Fruit fly (Drosophila melanogaster) whole organism, adult: ENCODE measurements around the gene CG15368.

Source experiments
- CG11617 ChIP-seq: fragments of 200-800 bp; sonication (Bioruptor generic); optimal IDR thresholded peaks from 2 replicates; lab custom pipeline; 2017; ENCODE audit warnings: mild to moderate bottlenecking, missing biosample characterization, missing genetic modification reagents, missing genetic modification characterization
- CG12768 ChIP-seq: fragments of 200-800 bp; sonication (Bioruptor generic); optimal IDR thresholded peaks from 2 replicates; lab custom pipeline; 2017; ENCODE audit warnings: missing biosample characterization, missing genetic modification characterization, mild to moderate bottlenecking, moderate library complexity, missing genetic modification reagents
- CG14711 ChIP-seq: fragments of 200-800 bp; sonication (Bioruptor generic); optimal IDR thresholded peaks from 2 replicates; lab custom pipeline; 2018; ENCODE audit warnings: missing biosample characterization, mild to moderate bottlenecking, missing genetic modification characterization, moderate library complexity
- CG1620 ChIP-seq: fragments of 200-800 bp; sonication (Bioruptor generic); optimal IDR thresholded peaks from 2 replicates; lab custom pipeline; 2016; ENCODE audit warnings: missing biosample characterization, missing genetic modification characterization
- CG33017 ChIP-seq: fragments of 200-800 bp; sonication (Bioruptor generic); optimal IDR thresholded peaks from 2 replicates; lab custom pipeline; 2018; ENCODE audit warnings: missing biosample characterization, mild to moderate bottlenecking, missing genetic modification characterization, moderate library complexity
- CG5204 ChIP-seq: fragments of 200-800 bp; sonication (Bioruptor generic); optimal IDR thresholded peaks from 2 replicates; lab custom pipeline; 2016; ENCODE audit warnings: missing biosample characterization, missing genetic modification characterization
- CG7045 ChIP-seq: fragments of 200-800 bp; sonication (Bioruptor generic); optimal IDR thresholded peaks from 2 replicates; lab custom pipeline; 2017; ENCODE audit warnings: missing biosample characterization, mild to moderate bottlenecking, missing genetic modification characterization
- CG7101 ChIP-seq: fragments of 200-800 bp; sonication (Bioruptor generic); optimal IDR thresholded peaks from 2 replicates; lab custom pipeline; 2018; ENCODE audit warnings: missing biosample characterization, mild to moderate bottlenecking, missing genetic modification characterization, moderate library complexity
- Clk ChIP-seq: fragments of 200-800 bp; sonication (Bioruptor generic); optimal IDR thresholded peaks from 2 replicates; lab custom pipeline; 2017; ENCODE audit warnings: missing biosample characterization, missing genetic modification characterization
- Crg-1 ChIP-seq: fragments of 200-800 bp; sonication (Bioruptor generic); optimal IDR thresholded peaks from 2 replicates; lab custom pipeline; 2016; ENCODE audit warnings: missing biosample characterization, missing genetic modification characterization
- Hr96 ChIP-seq: fragments of 200-800 bp; sonication (Bioruptor generic); optimal IDR thresholded peaks from 2 replicates; lab custom pipeline; 2016; ENCODE audit warnings: missing biosample characterization, missing genetic modification characterization
- Mnt ChIP-seq: fragments of 200-800 bp; sonication (Bioruptor generic); optimal IDR thresholded peaks from 2 replicates; lab custom pipeline; 2016; ENCODE audit warnings: missing biosample characterization, mild to moderate bottlenecking, missing genetic modification characterization
- bab1 ChIP-seq: fragments of 200-800 bp; sonication (Bioruptor generic); optimal IDR thresholded peaks from 3 replicates; lab custom pipeline; 2019; ENCODE audit warnings: missing biosample characterization, mild to moderate bottlenecking, missing genetic modification characterization, moderate library complexity
- cic ChIP-seq: fragments of 200-800 bp; sonication (Bioruptor generic); optimal IDR thresholded peaks from 2 replicates; lab custom pipeline; 2017; ENCODE audit warnings: missing biosample characterization, mild to moderate bottlenecking, missing genetic modification characterization, moderate library complexity
- cnc ChIP-seq, 2 experiments: fragments of >200 bp; optimal IDR thresholded peaks; 2 replicates each; lab custom pipeline; 2017
- kay ChIP-seq: fragments of 200-800 bp; sonication (Bioruptor generic); peaks from one replicate; lab custom pipeline; 2016; ENCODE audit warnings: missing biosample characterization, missing genetic modification characterization, borderline replicate concordance
- ovo ChIP-seq: fragments of 200-800 bp; sonication (Bioruptor generic); optimal IDR thresholded peaks from 2 replicates; lab custom pipeline; 2016; ENCODE audit warnings: missing biosample characterization, missing genetic modification characterization
- pad ChIP-seq: fragments of 200-800 bp; sonication (Bioruptor generic); optimal IDR thresholded peaks from 3 replicates; lab custom pipeline; 2017; ENCODE audit warnings: missing biosample characterization, missing genetic modification characterization, mild to moderate bottlenecking, moderate library complexity, missing genetic modification reagents
- tj ChIP-seq: fragments of 200-800 bp; sonication (Bioruptor generic); optimal IDR thresholded peaks from 3 replicates; lab custom pipeline; 2017; ENCODE audit warnings: missing biosample characterization, mild to moderate bottlenecking, missing genetic modification characterization, moderate library complexity
- toe ChIP-seq: fragments of 200-800 bp; sonication (Bioruptor generic); optimal IDR thresholded peaks from 2 replicates; lab custom pipeline; 2016; ENCODE audit warnings: missing biosample characterization, missing genetic modification characterization

CG15368 gene

dm6 chrX:9193604-9194003, 22.0 kb upstream of the CG15368 start, which contains the start of gene CG12106:
Gene CG12106, plus strand, starts transcription at chrX:9193898.
- TF ChIP-seq CG5204 (GFP tag; lab: Kevin White, UChicago), result peak; percentile 39
- TF ChIP-seq CG12768 (GFP tag; lab: Kevin White, UChicago), result peak; percentile 25
- peak; percentile 56 for TF ChIP-seq CG1620 (GFP tag; lab: Kevin White, UChicago)
- TF ChIP-seq Mnt (GFP tag; lab: Kevin White, UChicago), result peak; percentile 29
- TF ChIP-seq CG33017 (tag; lab: Kevin White, UChicago), result peak; percentile 38
- TF ChIP-seq cic (GFP tag; lab: Kevin White, UChicago), result no peak
- TF ChIP-seq Clk (GFP tag; lab: Kevin White, UChicago), result no peak
- TF ChIP-seq Crg-1, result peak; percentile 28
- no peak for TF ChIP-seq CG7045 (GFP tag; lab: Kevin White, UChicago)
- peak; percentile 24 for TF ChIP-seq toe
- peak; percentile 31 for TF ChIP-seq pad (GFP tag; lab: Kevin White, UChicago)
- no peak for TF ChIP-seq tj (GFP tag; lab: Kevin White, UChicago)
- TF ChIP-seq CG7101 (tag; lab: Kevin White, UChicago), result peak; percentile 73
- TF ChIP-seq bab1, result peak; percentile 60
- TF ChIP-seq Hr96, result no peak
- TF ChIP-seq CG11617 (GFP tag; lab: Kevin White, UChicago), result peak; percentile 25
- TF ChIP-seq cnc (optimal IDR thresholded peaks at IDR 0.05; lab: Kevin White, UChicago), result no peak
- peak; percentile 71 for TF ChIP-seq CG14711 (tag; lab: Kevin White, UChicago)
- TF ChIP-seq ovo (GFP tag; lab: Kevin White, UChicago), result peak; percentile 57
- no peak for TF ChIP-seq kay (GFP tag; lab: Kevin White, UChicago)

- TF ChIP-seq Crg-1, result no peak
- no peak for TF ChIP-seq CG5204 (GFP tag; lab: Kevin White, UChicago)
Observed at dm6 chrX:9195311-9195710, 20.3 kb upstream of the CG15368 start.

dm6 chrX:9196362-9196761, 19.2 kb upstream of the CG15368 start, which contains the start of gene CG12118:
Gene CG12118, minus strand, starts transcription at chrX:9196414.
- TF ChIP-seq bab1 (peak; percentile 96), CG1620 (GFP tag; lab: Kevin White, UChicago) (peak; percentile 87), CG7101 (tag; lab: Kevin White, UChicago) (peak; percentile 85), toe (peak; percentile 32), CG14711 (tag; lab: Kevin White, UChicago) (peak; percentile 87), CG7045 (GFP tag; lab: Kevin White, UChicago) (peak; percentile 10), Crg-1 (peak; percentile 67), ovo (GFP tag; lab: Kevin White, UChicago) (peak; percentile 60), CG5204 (GFP tag; lab: Kevin White, UChicago) (peak; percentile 17), Mnt (GFP tag; lab: Kevin White, UChicago) (peak; percentile 69), cnc (optimal IDR thresholded peaks at IDR 0.05; lab: Kevin White, UChicago) (no peak), Clk (GFP tag; lab: Kevin White, UChicago) (no peak), CG12768 (GFP tag; lab: Kevin White, UChicago) (peak; percentile 16), CG11617 (GFP tag; lab: Kevin White, UChicago) (peak; percentile 84), CG33017 (tag; lab: Kevin White, UChicago) (peak; percentile 56), pad (GFP tag; lab: Kevin White, UChicago) (peak; percentile 58), Hr96 (no peak), tj (GFP tag; lab: Kevin White, UChicago) (peak; percentile 71), cic (GFP tag; lab: Kevin White, UChicago) (peak; percentile 1), kay (GFP tag; lab: Kevin White, UChicago) (no peak)

dm6 chrX:9200234-9200633, 15.4 kb upstream of the CG15368 start:
- peak; percentile 58 for TF ChIP-seq Mnt (GFP tag; lab: Kevin White, UChicago)
- no peak for TF ChIP-seq pad (GFP tag; lab: Kevin White, UChicago)

dm6 chrX:9201080-9201479, 14.5 kb upstream of the CG15368 start:
- no peak for TF ChIP-seq ovo (GFP tag; lab: Kevin White, UChicago)
- TF ChIP-seq Mnt (GFP tag; lab: Kevin White, UChicago), result peak; percentile 84

- TF ChIP-seq ovo (GFP tag; lab: Kevin White, UChicago), result peak; percentile 45
- peak; percentile 91 for TF ChIP-seq CG11617 (GFP tag; lab: Kevin White, UChicago)
- peak; percentile 88 for TF ChIP-seq CG14711 (tag; lab: Kevin White, UChicago)
- peak; percentile 39 for TF ChIP-seq Hr96
- TF ChIP-seq Crg-1, result peak; percentile 61
- peak; percentile 22 for TF ChIP-seq toe
- TF ChIP-seq CG12768 (GFP tag; lab: Kevin White, UChicago), result peak; percentile 76
- peak; percentile 95 for TF ChIP-seq CG7101 (tag; lab: Kevin White, UChicago)
- peak; percentile 35 for TF ChIP-seq CG5204 (GFP tag; lab: Kevin White, UChicago)
- TF ChIP-seq CG7045 (GFP tag; lab: Kevin White, UChicago), result peak; percentile 84
- TF ChIP-seq Clk (GFP tag; lab: Kevin White, UChicago), result peak; percentile 43
- peak; percentile 65 for TF ChIP-seq CG1620 (GFP tag; lab: Kevin White, UChicago)
- no peak for TF ChIP-seq kay (GFP tag; lab: Kevin White, UChicago)
- peak; percentile 64 for TF ChIP-seq Mnt (GFP tag; lab: Kevin White, UChicago)
- TF ChIP-seq CG33017 (tag; lab: Kevin White, UChicago), result peak; percentile 83
- TF ChIP-seq pad (GFP tag; lab: Kevin White, UChicago), result peak; percentile 80
- TF ChIP-seq bab1, result peak; percentile 62
- TF ChIP-seq tj (GFP tag; lab: Kevin White, UChicago), result peak; percentile 80
- TF ChIP-seq cnc (optimal IDR thresholded peaks at IDR 0.05; lab: Kevin White, UChicago), result no peak
- peak; percentile 71 for TF ChIP-seq cic (GFP tag; lab: Kevin White, UChicago)
Observed at dm6 chrX:9201866-9202681, 13.5 kb upstream of the CG15368 start.
